1 fruit fly cellular context compared by ENCODE assay signal in the genomic region with DNA sequence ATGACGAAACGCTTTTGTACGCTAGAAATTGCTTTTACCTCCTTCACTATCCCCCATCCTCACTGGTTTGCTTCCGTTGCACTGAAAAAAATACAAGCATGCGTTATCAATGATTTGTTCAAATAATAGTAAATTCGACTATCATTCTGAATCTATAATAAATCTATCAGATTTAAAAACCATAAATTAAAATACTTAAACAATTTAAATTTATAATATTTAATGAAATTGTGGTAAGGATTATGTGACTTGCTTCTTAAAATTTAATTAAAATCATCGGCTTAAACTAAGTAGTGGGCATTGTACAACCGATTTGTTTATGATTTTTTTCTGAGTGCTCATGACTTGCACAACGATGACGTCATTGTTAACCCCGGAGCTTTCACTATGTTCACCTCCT.
TF ChIP-seq lines count a peak whose summit lies in the region.

No protein-coding gene starts in this region.

TF ChIP-seq in whole organism, embryonic, 481 proteins besides CTCF, POLR2A, EP300 and RAD21 (continued from another document and continues in another):
- TF ChIP-seq CG15514 (GFP tag; optimal IDR thresholded peaks at IDR 0.05; lab: Kevin White, UChicago) (peak; percentile 52), CG3838 (GFP tag; optimal IDR thresholded peaks at IDR 0.05; lab: Kevin White, UChicago) (no peak), unpg (GFP tag; optimal IDR thresholded peaks at IDR 0.05; lab: Kevin White, UChicago) (peak; percentile 57), jumu (GFP tag; optimal IDR thresholded peaks at IDR 0.05; lab: Kevin White, UChicago) (no peak), org-1 (GFP tag; optimal IDR thresholded peaks at IDR 0.05; lab: Kevin White, UChicago) (peak; percentile 33), Dbx (GFP tag; IDR thresholded peaks at IDR 0.05; lab: Robert Waterston, UW) (peak; percentile 62; the same call in 2 of the 3 replicates), Fer3 (tag; optimal IDR thresholded peaks at IDR 0.05; lab: Kevin White, UChicago) (peak; percentile 68), pb (GFP tag; optimal IDR thresholded peaks at IDR 0.05; lab: Kevin White, UChicago) (no peak), gcm2 (GFP tag; optimal IDR thresholded peaks at IDR 0.05; lab: Kevin White, UChicago) (no peak), ham (GFP tag; IDR thresholded peaks at IDR 0.05; lab: Robert Waterston, UW) (no peak), fd102C (GFP tag; optimal IDR thresholded peaks at IDR 0.05; lab: Kevin White, UChicago) (no peak), caup (GFP tag; optimal IDR thresholded peaks at IDR 0.05; lab: Kevin White, UChicago; ENCODE audit: severe bottlenecking) (peak; percentile 75), dysf (GFP tag; IDR thresholded peaks at IDR 0.05; lab: Robert Waterston, UW) (peak; percentile 56; the same call in 2 of the 3 replicates), tgo (GFP tag; IDR thresholded peaks at IDR 0.05; lab: Robert Waterston, UW) (peak; percentile 39; the same call in 2 of the 3 replicates), crol (GFP tag; IDR thresholded peaks at IDR 0.05; lab: Robert Waterston, UW) (no peak), NfI (GFP tag; optimal IDR thresholded peaks at IDR 0.05; lab: Kevin White, UChicago) (peak; percentile 54), tap (tag; optimal IDR thresholded peaks at IDR 0.05; lab: Kevin White, UChicago) (peak; percentile 69), insv (GFP tag; optimal IDR thresholded peaks at IDR 0.05; lab: Kevin White, UChicago) (peak in 1 of 2 experiments; percentile 8), D (optimal IDR thresholded peaks at IDR 0.05; lab: Kevin White, UChicago) (no peak), D (GFP tag; optimal IDR thresholded peaks at IDR 0.05; lab: Kevin White, UChicago) (peak; percentile 23), CG6765 (GFP tag; optimal IDR thresholded peaks at IDR 0.05; lab: Kevin White, UChicago) (peak; percentile 75), ken (GFP tag; IDR thresholded peaks at IDR 0.05; lab: Robert Waterston, UW) (no peak), Xrp1 (GFP tag; IDR thresholded peaks at IDR 0.05; lab: Robert Waterston, UW) (peak; percentile 45), HLH4C (GFP tag; IDR thresholded peaks at IDR 0.05; lab: Robert Waterston, UW; ENCODE audit: partially characterized antibody) (no peak), CG16863 (GFP tag; optimal IDR thresholded peaks at IDR 0.05; lab: Kevin White, UChicago) (no peak), gsb-n (tag; optimal IDR thresholded peaks at IDR 0.05; lab: Kevin White, UChicago) (no peak), Hr51 (GFP tag; optimal IDR thresholded peaks at IDR 0.05; lab: Kevin White, UChicago) (peak in 1 of 2 experiments; percentile 88), CG10147 (GFP tag; optimal IDR thresholded peaks at IDR 0.05; lab: Kevin White, UChicago) (peak; percentile 84), Oli (tag; optimal IDR thresholded peaks at IDR 0.05; lab: Kevin White, UChicago) (peak; percentile 73), Rfx (GFP tag; IDR thresholded peaks at IDR 0.05; lab: Robert Waterston, UW) (peak; percentile 49), CG18599 (GFP tag; optimal IDR thresholded peaks at IDR 0.05; lab: Kevin White, UChicago) (peak; percentile 90), B-H1 (GFP tag; IDR thresholded peaks at IDR 0.05; lab: Robert Waterston, UW) (no peak), CG11093 (GFP tag; IDR thresholded peaks at IDR 0.05; lab: Robert Waterston, UW) (no peak), CG17328 (GFP tag; IDR thresholded peaks at IDR 0.05; lab: Robert Waterston, UW) (no peak), CG4854 (GFP tag; optimal IDR thresholded peaks at IDR 0.05; lab: Kevin White, UChicago) (no peak), wdn (GFP tag; IDR thresholded peaks at IDR 0.05; lab: Robert Waterston, UW) (no peak), CG3995 (GFP tag; optimal IDR thresholded peaks at IDR 0.05; lab: Kevin White, UChicago) (no peak), cad (GFP tag; optimal IDR thresholded peaks at IDR 0.05; lab: Kevin White, UChicago) (no peak), CG10462 (GFP tag; optimal IDR thresholded peaks at IDR 0.05; lab: Kevin White, UChicago) (peak; percentile 16), knrl (GFP tag; IDR thresholded peaks at IDR 0.05; lab: Robert Waterston, UW; ENCODE audit: partially characterized antibody) (no peak), CG12155 (GFP tag; optimal IDR thresholded peaks at IDR 0.05; lab: Kevin White, UChicago) (peak; percentile 16), stc (GFP tag; IDR thresholded peaks at IDR 0.05; lab: Robert Waterston, UW) (peak; percentile 50; the same call in 1 of the 2 replicates), tll (GFP tag; optimal IDR thresholded peaks at IDR 0.05; lab: Kevin White, UChicago) (no peak), CG2129 (GFP tag; IDR thresholded peaks at IDR 0.05; lab: Robert Waterston, UW; ENCODE audit: partially characterized antibody) (no peak), CG14050 (GFP tag; IDR thresholded peaks at IDR 0.05; lab: Robert Waterston, UW) (no peak), CG4820 (GFP tag; optimal IDR thresholded peaks at IDR 0.05; lab: Kevin White, UChicago) (peak; percentile 29), CG3163 (GFP tag; optimal IDR thresholded peaks at IDR 0.05; lab: Kevin White, UChicago) (no peak), Bgb (GFP tag; IDR thresholded peaks at IDR 0.05; lab: Robert Waterston, UW; ENCODE audit: partially characterized antibody) (no peak), Pdp1 (GFP tag; optimal IDR thresholded peaks at IDR 0.05; lab: Kevin White, UChicago) (peak in 1 of 2 experiments; percentile 25), sug (tag; optimal IDR thresholded peaks at IDR 0.05; lab: Kevin White, UChicago) (peak; percentile 51), ems (GFP tag; optimal IDR thresholded peaks at IDR 0.05; lab: Kevin White, UChicago) (no peak), tin (GFP tag; optimal IDR thresholded peaks at IDR 0.05; lab: Kevin White, UChicago) (peak; percentile 43), Mrtf (GFP tag; IDR thresholded peaks at IDR 0.05; lab: Robert Waterston, UW) (no peak; the same call in 2 of the 3 replicates), CG34376 (GFP tag; optimal IDR thresholded peaks at IDR 0.05; lab: Kevin White, UChicago) (peak; percentile 75), CG17385 (GFP tag; optimal IDR thresholded peaks at IDR 0.05; lab: Kevin White, UChicago) (peak; percentile 58), da (GFP tag; optimal IDR thresholded peaks at IDR 0.05; lab: Kevin White, UChicago) (no peak), Adf1 (GFP tag; IDR thresholded peaks at IDR 0.05; lab: Robert Waterston, UW) (no peak), Doc3 (GFP tag; IDR thresholded peaks at IDR 0.05; lab: Robert Waterston, UW; ENCODE audit: partially characterized antibody) (no peak), Ets65A (GFP tag; lab: Kevin White, UChicago) (peak; percentile 54), Hr3 (GFP tag; optimal IDR thresholded peaks at IDR 0.05; lab: Kevin White, UChicago) (peak; percentile 44), Jarid2 (GFP tag; optimal IDR thresholded peaks at IDR 0.05; lab: Kevin White, UChicago) (peak; percentile 22), klu (GFP tag; IDR thresholded peaks at IDR 0.05; lab: Robert Waterston, UW) (no peak), CG5180 (GFP tag; optimal IDR thresholded peaks at IDR 0.05; lab: Kevin White, UChicago) (peak; percentile 55), CG7987 (GFP tag; optimal IDR thresholded peaks at IDR 0.05; lab: Kevin White, UChicago) (no peak), schlank (tag; optimal IDR thresholded peaks at IDR 0.05; lab: Kevin White, UChicago) (no peak), CG6854 (GFP tag; optimal IDR thresholded peaks at IDR 0.05; lab: Kevin White, UChicago) (peak; percentile 78), maf-S (GFP tag; optimal IDR thresholded peaks at IDR 0.05; lab: Kevin White, UChicago) (no peak), CG14014 (GFP tag; IDR thresholded peaks at IDR 0.05; lab: Robert Waterston, UW) (0 out of 2 replicates have a peak, but pooled peaks have one; percentile 38), Fer2 (tag; optimal IDR thresholded peaks at IDR 0.05; lab: Kevin White, UChicago) (peak; percentile 54), exex (tag; optimal IDR thresholded peaks at IDR 0.05; lab: Kevin White, UChicago) (peak; percentile 18), ase (GFP tag; IDR thresholded peaks at IDR 0.05; lab: Robert Waterston, UW) (no peak), odd (GFP tag; optimal IDR thresholded peaks at IDR 0.05; lab: Kevin White, UChicago) (peak; percentile 50), Mad (GFP tag; optimal IDR thresholded peaks at IDR 0.05; lab: Kevin White, UChicago) (no peak), CG15601 (tag; optimal IDR thresholded peaks at IDR 0.05; lab: Kevin White, UChicago) (peak; percentile 58), CG1233 (GFP tag; optimal IDR thresholded peaks at IDR 0.05; lab: Kevin White, UChicago) (peak; percentile 34), esg (GFP tag; conservative IDR thresholded peaks at IDR 0.05; lab: Robert Waterston, UW) (0 out of 2 replicates have a peak, but pooled peaks have one; percentile 11), CG5953 (GFP tag; IDR thresholded peaks at IDR 0.05; lab: Robert Waterston, UW) (no peak; the same call in 1 of the 2 replicates), amos (GFP tag; IDR thresholded peaks at IDR 0.05; lab: Robert Waterston, UW; ENCODE audit: partially characterized antibody) (no peak), bsh (GFP tag; optimal IDR thresholded peaks at IDR 0.05; lab: Kevin White, UChicago) (peak in 1 of 2 experiments; percentile 52), fd3F (GFP tag; optimal IDR thresholded peaks at IDR 0.05; lab: Kevin White, UChicago) (peak; percentile 55), CG30403 (GFP tag; optimal IDR thresholded peaks at IDR 0.05; lab: Kevin White, UChicago) (peak; percentile 35), ato (GFP tag; IDR thresholded peaks at IDR 0.05; lab: Robert Waterston, UW; ENCODE audit: partially characterized antibody) (no peak), pzg (GFP tag; optimal IDR thresholded peaks at IDR 0.05; lab: Kevin White, UChicago) (no peak), CG4617 (GFP tag; optimal IDR thresholded peaks at IDR 0.05; lab: Kevin White, UChicago; ENCODE audit: borderline replicate concordance) (no peak), eyg (GFP tag; optimal IDR thresholded peaks at IDR 0.05; lab: Kevin White, UChicago) (no peak), CG4424 (GFP tag; optimal IDR thresholded peaks at IDR 0.05; lab: Kevin White, UChicago) (peak; percentile 32), nau (GFP tag; optimal IDR thresholded peaks at IDR 0.05; lab: Kevin White, UChicago) (peak; percentile 56), CG13296 (GFP tag; optimal IDR thresholded peaks at IDR 0.05; lab: Kevin White, UChicago) (peak; percentile 69), Med (GFP tag; lab: Kevin White, UChicago) (peak; percentile 59), CG2889 (GFP tag; IDR thresholded peaks at IDR 0.05; lab: Robert Waterston, UW) (no peak), row (GFP tag; IDR thresholded peaks at IDR 0.05; lab: Robert Waterston, UW) (peak; percentile 47), hbn (GFP tag; IDR thresholded peaks at IDR 0.05; lab: Robert Waterston, UW; ENCODE audit: partially characterized antibody) (no peak), Lpt (GFP tag; optimal IDR thresholded peaks at IDR 0.05; lab: Kevin White, UChicago) (no peak), Dfd (GFP tag; optimal IDR thresholded peaks at IDR 0.05; lab: Kevin White, UChicago) (no peak), scrt (GFP tag; optimal IDR thresholded peaks at IDR 0.05; lab: Kevin White, UChicago) (peak; percentile 78), pnt (GFP tag; optimal IDR thresholded peaks at IDR 0.05; lab: Kevin White, UChicago) (no peak), ac (GFP tag; optimal IDR thresholded peaks at IDR 0.05; lab: Kevin White, UChicago) (no peak), CG13287 (GFP tag; IDR thresholded peaks at IDR 0.05; lab: Robert Waterston, UW; ENCODE audit: partially characterized antibody) (no peak), CG9817 (tag; optimal IDR thresholded peaks at IDR 0.05; lab: Kevin White, UChicago) (peak; percentile 40), CG3847 (GFP tag; IDR thresholded peaks at IDR 0.05; lab: Robert Waterston, UW) (no peak), CG9876 (GFP tag; optimal IDR thresholded peaks at IDR 0.05; lab: Kevin White, UChicago) (no peak), CG11085 (GFP tag; IDR thresholded peaks at IDR 0.05; lab: Robert Waterston, UW) (0 out of 2 replicates have a peak, but pooled peaks have one; percentile 33), Fer1 (GFP tag; optimal IDR thresholded peaks at IDR 0.05; lab: Kevin White, UChicago) (peak; percentile 90), gcm (GFP tag; optimal IDR thresholded peaks at IDR 0.05; lab: Kevin White, UChicago) (peak; percentile 15), Meics (GFP tag; optimal IDR thresholded peaks at IDR 0.05; lab: Kevin White, UChicago) (peak; percentile 83), CG8944 (GFP tag; optimal IDR thresholded peaks at IDR 0.05; lab: Kevin White, UChicago) (no peak), Hand (GFP tag; optimal IDR thresholded peaks at IDR 0.05; lab: Kevin White, UChicago) (peak; percentile 81), CG11504 (tag; optimal IDR thresholded peaks at IDR 0.05; lab: Kevin White, UChicago) (peak; percentile 88), eve (GFP tag; optimal IDR thresholded peaks at IDR 0.05; lab: Kevin White, UChicago) (peak in 1 of 2 experiments; percentile 33), CG12104 (GFP tag; optimal IDR thresholded peaks at IDR 0.05; lab: Kevin White, UChicago) (peak; percentile 20), HHEX (GFP tag; optimal IDR thresholded peaks at IDR 0.05; lab: Kevin White, UChicago) (peak; percentile 68), lilli (GFP tag; optimal IDR thresholded peaks at IDR 0.05; lab: Kevin White, UChicago) (peak; percentile 20), dan (GFP tag; IDR thresholded peaks at IDR 0.05; lab: Robert Waterston, UW) (no peak), CG14710 (tag; optimal IDR thresholded peaks at IDR 0.05; lab: Kevin White, UChicago) (peak; percentile 43), CG17186 (GFP tag; optimal IDR thresholded peaks at IDR 0.05; lab: Kevin White, UChicago) (no peak), sens (GFP tag; lab: Kevin White, UChicago) (peak; percentile 71), CG32532 (GFP tag; IDR thresholded peaks at IDR 0.05; lab: Robert Waterston, UW) (peak; percentile 18; the same call in 1 of the 2 replicates), dpn (GFP tag; optimal IDR thresholded peaks at IDR 0.05; lab: Kevin White, UChicago) (peak in 1 of 2 experiments; percentile 49), CG9609 (GFP tag; optimal IDR thresholded peaks at IDR 0.05; lab: Kevin White, UChicago) (no peak), CG6654 (GFP tag; optimal IDR thresholded peaks at IDR 0.05; lab: Kevin White, UChicago) (no peak), CG2678 (tag; optimal IDR thresholded peaks at IDR 0.05; lab: Kevin White, UChicago) (peak; percentile 88), ind (GFP tag; optimal IDR thresholded peaks at IDR 0.05; lab: Kevin White, UChicago) (peak; percentile 47), dati (GFP tag; IDR thresholded peaks at IDR 0.05; lab: Robert Waterston, UW) (no peak), CG31441 (GFP tag; IDR thresholded peaks at IDR 0.05; lab: Robert Waterston, UW) (peak; percentile 78), seq (GFP tag; IDR thresholded peaks at IDR 0.05; lab: Robert Waterston, UW) (peak; percentile 9; the same call in 1 of the 2 replicates), twi (tag; optimal IDR thresholded peaks at IDR 0.05; lab: Kevin White, UChicago) (no peak), CG1603 (tag; optimal IDR thresholded peaks at IDR 0.05; lab: Kevin White, UChicago) (no peak)
